Worm (Caenorhabditis elegans) whole organism, mixed stage, embryonic: ENCODE data around the gene lin-15A.

Source experiments
- M03D4.4 ChIP-seq: sonication (generic microtip); optimal IDR thresholded peaks from 2 replicates; lab custom pipeline; 2017; ENCODE audit warnings: mild to moderate bottlenecking, missing genetic modification characterization, missing compliant biosample characterization
- bed-3 ChIP-seq: fragments of 200-800 bp; sonication (Bioruptor generic); optimal IDR thresholded peaks from 3 replicates; lab custom pipeline; 2018; ENCODE audit warnings: mild to moderate bottlenecking, missing genetic modification characterization, moderate library complexity, missing compliant biosample characterization
- blmp-1 ChIP-seq: fragments of 150-350 bp; optimal IDR thresholded peaks from 2 replicates; lab custom pipeline; 2014; ENCODE audit warnings: missing biosample characterization, missing genetic modification characterization
- ceh-39 ChIP-seq: fragments of 150-350 bp; optimal IDR thresholded peaks from 2 replicates; lab custom pipeline; 2014; ENCODE audit warnings: missing biosample characterization, missing genetic modification characterization
- ceh-43 ChIP-seq: fragments of 200-800 bp; sonication (Bioruptor generic); optimal IDR thresholded peaks from 2 replicates; lab custom pipeline; 2018; ENCODE audit warnings: mild to moderate bottlenecking, missing genetic modification characterization, moderate library complexity, missing compliant biosample characterization
- ceh-83 ChIP-seq: fragments of 200-800 bp; sonication (Bioruptor generic); optimal IDR thresholded peaks from 2 replicates; lab custom pipeline; 2018; ENCODE audit warnings: mild to moderate bottlenecking, missing genetic modification characterization, missing compliant biosample characterization
- ces-1 ChIP-seq: fragments of 150-350 bp; optimal IDR thresholded peaks from 2 replicates; lab custom pipeline; 2014; ENCODE audit warnings: missing biosample characterization, missing genetic modification reagents, missing genetic modification characterization
- cnd-1 ChIP-seq: fragments of 200-800 bp; sonication (Bioruptor generic); optimal IDR thresholded peaks from 2 replicates; lab custom pipeline; 2018; ENCODE audit warnings: mild to moderate bottlenecking, missing genetic modification characterization, missing compliant biosample characterization
- drap-1 ChIP-seq: fragments of 200-800 bp; sonication (Bioruptor generic); optimal IDR thresholded peaks from 3 replicates; lab custom pipeline; 2018; ENCODE audit warnings: mild to moderate bottlenecking, missing genetic modification characterization, missing compliant biosample characterization
- elt-1 ChIP-seq: sonication (generic microtip); optimal IDR thresholded peaks from 2 replicates; lab custom pipeline; 2017; ENCODE audit warnings: missing genetic modification characterization, mild to moderate bottlenecking, missing compliant biosample characterization, antibody characterized with exemption, moderate library complexity, borderline replicate concordance; ENCODE audit not compliant: insufficient read depth
- elt-3 ChIP-seq: fragments of 150-350 bp; optimal IDR thresholded peaks from 2 replicates; lab custom pipeline; 2014; ENCODE audit warnings: missing biosample characterization, missing genetic modification characterization
- flh-1 ChIP-seq: fragments of 200-800 bp; sonication (Bioruptor generic); optimal IDR thresholded peaks from 2 replicates; lab custom pipeline; 2018; ENCODE audit warnings: mild to moderate bottlenecking, missing genetic modification characterization, moderate library complexity, missing compliant biosample characterization
- ham-2 ChIP-seq: fragments of 200-800 bp; sonication (Bioruptor generic); optimal IDR thresholded peaks from 2 replicates; lab custom pipeline; 2018; ENCODE audit warnings: mild to moderate bottlenecking, missing genetic modification characterization, missing compliant biosample characterization
- hlh-1 ChIP-seq: fragments of 150-350 bp; optimal IDR thresholded peaks from 2 replicates; lab custom pipeline; 2014; ENCODE audit warnings: missing biosample characterization, missing genetic modification reagents, missing genetic modification characterization
- lin-32 ChIP-seq: fragments of 200-800 bp; sonication (Bioruptor generic); optimal IDR thresholded peaks from 2 replicates; lab custom pipeline; 2018; ENCODE audit warnings: mild to moderate bottlenecking, missing genetic modification characterization, missing compliant biosample characterization
- lsy-2 ChIP-seq: fragments of 150-350 bp; optimal IDR thresholded peaks from 2 replicates; lab custom pipeline; 2014; ENCODE audit warnings: missing biosample characterization, missing genetic modification characterization
- mab-5 ChIP-seq: fragments of 150-350 bp; optimal IDR thresholded peaks from 2 replicates; lab custom pipeline; 2014; ENCODE audit warnings: missing biosample characterization, missing genetic modification characterization
- mep-1 ChIP-seq: fragments of 150-350 bp; optimal IDR thresholded peaks from 2 replicates; lab custom pipeline; 2017; ENCODE audit warnings: missing biosample characterization, missing genetic modification reagents, missing genetic modification characterization, inconsistent platforms
- mls-2 ChIP-seq: sonication (generic microtip); optimal IDR thresholded peaks from 2 replicates; lab custom pipeline; 2016; ENCODE audit warnings: mild to moderate bottlenecking, missing genetic modification characterization, moderate library complexity, missing compliant biosample characterization
- nhr-12 ChIP-seq: fragments of 150-350 bp; optimal IDR thresholded peaks from 2 replicates; lab custom pipeline; 2014; ENCODE audit warnings: missing biosample characterization, missing genetic modification characterization
- nhr-2 ChIP-seq: fragments of 150-350 bp; optimal IDR thresholded peaks from 2 replicates; lab custom pipeline; 2014; ENCODE audit warnings: missing biosample characterization, missing genetic modification characterization
- nhr-237 ChIP-seq: fragments of 150-350 bp; optimal IDR thresholded peaks from 2 replicates; lab custom pipeline; 2014; ENCODE audit warnings: missing biosample characterization, missing genetic modification characterization
- nhr-28 ChIP-seq: fragments of 150-350 bp; optimal IDR thresholded peaks from 2 replicates; lab custom pipeline; 2014; ENCODE audit warnings: missing biosample characterization, missing genetic modification characterization
- nhr-76 ChIP-seq: sonication (generic microtip); optimal IDR thresholded peaks from 2 replicates; lab custom pipeline; 2017; ENCODE audit warnings: missing biosample characterization, missing genetic modification characterization
- pha-4 ChIP-seq: fragments of 150-350 bp; optimal IDR thresholded peaks from 2 replicates; lab custom pipeline; 2018; ENCODE audit warnings: missing biosample characterization, missing genetic modification reagents, missing genetic modification characterization
- sem-2 ChIP-seq: fragments of 200-800 bp; sonication (Bioruptor generic); optimal IDR thresholded peaks from 2 replicates; lab custom pipeline; 2018; ENCODE audit warnings: mild to moderate bottlenecking, missing genetic modification characterization, missing compliant biosample characterization
- snpc-4 ChIP-seq: fragments of 150-350 bp; optimal IDR thresholded peaks from 2 replicates; lab custom pipeline; 2014; ENCODE audit warnings: missing biosample characterization, missing genetic modification characterization
- sptf-1 ChIP-seq: sonication (generic microtip); optimal IDR thresholded peaks from 2 replicates; lab custom pipeline; 2017; ENCODE audit warnings: mild to moderate bottlenecking, missing genetic modification characterization, moderate library complexity, missing compliant biosample characterization
- tbx-8 ChIP-seq: fragments of 200-800 bp; sonication (Bioruptor generic); optimal IDR thresholded peaks from 2 replicates; lab custom pipeline; 2018; ENCODE audit warnings: mild to moderate bottlenecking, missing genetic modification characterization, moderate library complexity, missing compliant biosample characterization
- unc-120 ChIP-seq: sonication (generic microtip); optimal IDR thresholded peaks from 2 replicates; lab custom pipeline; 2017; ENCODE audit warnings: missing genetic modification characterization, missing compliant biosample characterization; ENCODE audit not compliant: poor library complexity, severe bottlenecking
- unc-39 ChIP-seq: fragments of 150-350 bp; optimal IDR thresholded peaks from 2 replicates; lab custom pipeline; 2014; ENCODE audit warnings: missing biosample characterization, missing genetic modification characterization
- unc-62 ChIP-seq: fragments of 150-350 bp; optimal IDR thresholded peaks from 2 replicates; lab custom pipeline; 2014; ENCODE audit warnings: missing biosample characterization, missing genetic modification reagents, missing genetic modification characterization
- zip-8 ChIP-seq: fragments of 150-350 bp; optimal IDR thresholded peaks from 2 replicates; lab custom pipeline; 2014; ENCODE audit warnings: missing biosample characterization, missing genetic modification characterization
- ztf-11 ChIP-seq: fragments of 150-350 bp; optimal IDR thresholded peaks from 2 replicates; lab custom pipeline; 2014; ENCODE audit warnings: missing biosample characterization, missing genetic modification characterization

The lin-15A gene

ce11 chrX:15725566-15726173 lies 6.1 kb upstream of the lin-15A start, which contains the start of gene lin-15B:
Gene lin-15B (plus strand): TSS chrX:15726123.
- TF ChIP-seq mls-2 (tag; lab: Kevin White, UChicago) = no peak
- no peak for TF ChIP-seq unc-62
- no peak for TF ChIP-seq bed-3
- no peak for TF ChIP-seq unc-39 (tag; lab: Kevin White, UChicago)
- no peak for TF ChIP-seq lin-32 (GFP tag; lab: Kevin White, UChicago)
- no peak for TF ChIP-seq cnd-1 (tag; lab: Kevin White, UChicago)
- no peak for TF ChIP-seq lsy-2 (tag; lab: Kevin White, UChicago)
- no peak for TF ChIP-seq flh-1 (GFP tag; lab: Kevin White, UChicago)
- TF ChIP-seq ztf-11 (tag; lab: Kevin White, UChicago) = no peak
- no peak for TF ChIP-seq ham-2
- no peak for TF ChIP-seq sem-2
- no peak for TF ChIP-seq nhr-12 (tag; lab: Kevin White, UChicago)
- TF ChIP-seq hlh-1 (tag; lab: Kevin White, UChicago) = no peak
- no peak for TF ChIP-seq ceh-83 (GFP tag; lab: Kevin White, UChicago)

DNA sequence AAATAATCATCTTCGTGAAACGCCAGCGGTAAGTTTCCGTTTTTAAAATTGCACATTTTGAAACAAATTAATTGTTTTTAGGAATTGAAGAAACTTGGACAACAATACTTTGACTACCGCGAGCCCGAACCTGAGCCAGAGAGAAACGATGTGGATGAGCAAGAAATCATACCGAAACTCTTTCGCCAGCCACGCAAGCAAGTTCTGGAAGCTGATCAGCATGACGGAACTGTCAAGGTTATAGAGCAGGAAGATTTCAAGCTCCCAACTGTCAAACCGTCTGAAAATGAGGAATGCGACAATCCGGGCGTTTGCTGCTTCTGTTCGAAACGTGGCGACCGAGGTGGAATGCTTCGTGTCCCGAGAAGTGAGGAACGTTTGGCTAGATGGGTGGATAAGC lies 1.4 kb upstream of the lin-15A start:
- TF ChIP-seq ceh-43 (GFP tag; lab: Kevin White, UChicago) = no peak
- TF ChIP-seq ceh-83 (GFP tag; lab: Kevin White, UChicago) = no peak
- TF ChIP-seq mep-1 (tag; lab: Kevin White, UChicago) = no peak
- TF ChIP-seq nhr-2 (tag; lab: Kevin White, UChicago) = no peak
- no peak for TF ChIP-seq nhr-12 (tag; lab: Kevin White, UChicago)
- TF ChIP-seq ces-1 = no peak
- no peak for TF ChIP-seq unc-120 (tag; lab: Kevin White, UChicago)
- no peak for TF ChIP-seq unc-39 (tag; lab: Kevin White, UChicago)
- no peak for TF ChIP-seq pha-4 (tag; lab: Kevin White, UChicago)
- TF ChIP-seq lin-32 (GFP tag; lab: Kevin White, UChicago) = no peak
- no peak for TF ChIP-seq mab-5 (tag; lab: Kevin White, UChicago)
- no peak for TF ChIP-seq nhr-237 (tag; lab: Kevin White, UChicago)
- TF ChIP-seq nhr-28 (tag; lab: Kevin White, UChicago) = no peak
- no peak for TF ChIP-seq unc-62
- no peak for TF ChIP-seq ztf-11 (tag; lab: Kevin White, UChicago)
- TF ChIP-seq zip-8 (tag; lab: Kevin White, UChicago) = no peak
- TF ChIP-seq lsy-2 (tag; lab: Kevin White, UChicago) = no peak
- no peak for TF ChIP-seq elt-3 (tag; lab: Kevin White, UChicago)

DNA sequence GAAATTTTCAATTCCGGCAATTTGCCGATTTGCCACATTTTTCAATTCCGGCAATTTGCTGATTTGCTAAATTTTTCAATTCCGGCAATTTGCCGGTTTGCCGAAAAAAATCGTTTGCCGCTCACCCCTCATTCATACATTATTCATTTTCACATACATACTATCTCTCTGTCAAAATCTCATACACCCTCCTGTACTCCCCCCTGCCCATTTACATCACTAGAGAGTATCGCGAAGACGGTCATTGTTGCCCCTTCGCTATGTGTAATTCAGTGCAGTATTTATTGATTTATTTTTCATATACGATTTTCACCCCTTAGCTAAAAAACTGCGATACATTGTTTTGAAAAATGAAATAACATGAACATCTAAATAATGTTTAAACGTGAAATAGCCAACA lies 4.7 kb downstream of the lin-15A start:
- TF ChIP-seq ceh-83 (GFP tag; lab: Kevin White, UChicago) = no peak
- no peak for TF ChIP-seq nhr-237 (tag; lab: Kevin White, UChicago)
- peak; percentile 54 for TF ChIP-seq lsy-2 (tag; lab: Kevin White, UChicago)
- TF ChIP-seq cnd-1 (tag; lab: Kevin White, UChicago) = no peak
- peak; percentile 6 for TF ChIP-seq mep-1 (tag; lab: Kevin White, UChicago)
- TF ChIP-seq, all 35 proteins: peak for 2

DNA sequence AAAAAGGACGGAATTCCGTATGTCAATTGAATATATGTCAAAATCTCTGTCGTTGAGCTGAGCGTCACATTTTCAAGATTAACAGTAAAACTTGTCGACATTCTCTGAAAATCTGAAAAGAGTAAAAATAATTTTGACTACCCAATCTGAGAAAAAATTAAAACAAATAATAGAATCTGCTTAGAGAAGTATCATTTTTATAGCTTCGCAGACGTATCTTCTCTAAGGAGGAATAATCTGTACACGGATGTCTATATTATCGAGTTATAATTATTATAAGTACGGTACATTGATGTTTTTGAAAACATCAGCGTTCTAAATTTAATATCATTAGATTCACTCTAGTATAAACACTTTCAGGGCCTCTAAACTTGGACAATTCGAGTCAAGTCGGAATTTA lies 8.8 kb downstream of the lin-15A start, which contains the start of gene srg-64:
srg-64 (minus strand) TSS at position 101 of the 400 bp plus-strand sequence.
- TF ChIP-seq mab-5 (tag; lab: Kevin White, UChicago) = no peak
- no peak for TF ChIP-seq mep-1 (tag; lab: Kevin White, UChicago)
- no peak for TF ChIP-seq sptf-1 (tag; lab: Kevin White, UChicago)
- TF ChIP-seq lsy-2 (tag; lab: Kevin White, UChicago) = no peak
- no peak for TF ChIP-seq ceh-39 (tag; lab: Kevin White, UChicago)
- TF ChIP-seq mls-2 (tag; lab: Kevin White, UChicago) = no peak
- no peak for TF ChIP-seq nhr-28 (tag; lab: Kevin White, UChicago)
- no peak for TF ChIP-seq M03D4.4 (tag; lab: Kevin White, UChicago)
- no peak for TF ChIP-seq ham-2
- no peak for TF ChIP-seq ceh-83 (GFP tag; lab: Kevin White, UChicago)
- TF ChIP-seq nhr-2 (tag; lab: Kevin White, UChicago) = no peak
- TF ChIP-seq elt-1 (tag; lab: Kevin White, UChicago) = no peak
- TF ChIP-seq nhr-12 (tag; lab: Kevin White, UChicago) = no peak
- no peak for TF ChIP-seq pha-4 (tag; lab: Kevin White, UChicago)

ce11 chrX:15741852-15742251 lies 10.1 kb downstream of the lin-15A start:
- TF ChIP-seq mab-5 (tag; lab: Kevin White, UChicago) (no peak), pha-4 (tag; lab: Kevin White, UChicago) (peak; percentile 1), flh-1 (GFP tag; lab: Kevin White, UChicago) (peak; percentile 81), nhr-12 (tag; lab: Kevin White, UChicago) (no peak), mls-2 (tag; lab: Kevin White, UChicago) (peak; percentile 94), nhr-28 (tag; lab: Kevin White, UChicago) (peak; percentile 2), unc-120 (tag; lab: Kevin White, UChicago) (peak; percentile 78), ztf-11 (tag; lab: Kevin White, UChicago) (peak; percentile 4), bed-3 (peak; percentile 88), tbx-8 (GFP tag; lab: Kevin White, UChicago) (peak; percentile 70), lin-32 (GFP tag; lab: Kevin White, UChicago) (peak; percentile 78), nhr-76 (tag; lab: Kevin White, UChicago) (no peak), ceh-39 (tag; lab: Kevin White, UChicago) (no peak), mep-1 (tag; lab: Kevin White, UChicago) (no peak), cnd-1 (tag; lab: Kevin White, UChicago) (peak; percentile 90), blmp-1 (tag; lab: Kevin White, UChicago) (no peak), ceh-83 (GFP tag; lab: Kevin White, UChicago) (peak; percentile 90), lsy-2 (tag; lab: Kevin White, UChicago) (peak; percentile 51), ces-1 (no peak), snpc-4 (tag; lab: Kevin White, UChicago) (no peak), unc-39 (tag; lab: Kevin White, UChicago) (no peak), hlh-1 (tag; lab: Kevin White, UChicago) (peak; percentile 20), ceh-43 (GFP tag; lab: Kevin White, UChicago) (peak; percentile 85), sem-2 (peak; percentile 79), drap-1 (peak; percentile 94), nhr-237 (tag; lab: Kevin White, UChicago) (peak; percentile 66), nhr-2 (tag; lab: Kevin White, UChicago) (no peak)
